Worm (Caenorhabditis elegans) whole organism, young adult: ENCODE data around the gene fbxa-64.

Experiments
- F57A8.1 ChIP-seq: fragments of 200-800 bp; sonication (Bioruptor generic); optimal IDR thresholded peaks from 2 replicates; lab custom pipeline; 2018; ENCODE audit warnings: mild to moderate bottlenecking, missing genetic modification characterization, moderate library complexity, missing compliant biosample characterization
- ama-1 ChIP-seq, 3 experiments: fragments of 150-350 bp in 1 of 3; sonication (generic microtip) in 2 of 3; optimal IDR thresholded peaks; 2 replicates each; lab custom pipeline; 2014 to 2018; ENCODE audit warnings: missing biosample characterization in 2 of 3, missing genetic modification characterization in 2 of 3, missing genetic modification reagents in 2 of 3
- lin-26 ChIP-seq: fragments of 200-800 bp; sonication (Bioruptor generic); IDR thresholded peaks from 2 replicates; pipeline ENCODE4 v1.3.6; 2022; ENCODE audit warnings: missing genetic modification reagents, missing genetic modification characterization, missing compliant biosample characterization
- nhr-80 ChIP-seq: sonication (generic microtip); optimal IDR thresholded peaks from 2 replicates; lab custom pipeline; 2016; ENCODE audit warnings: missing genetic modification characterization, missing compliant biosample characterization
- snpc-4 ChIP-seq, 5 experiments: fragments of 150-350 bp in 1 of 5; sonication (generic microtip) in 4 of 5; optimal IDR thresholded peaks; 2 replicates each; lab custom pipeline; 2014 to 2018; ENCODE audit warnings: missing genetic modification characterization in 5 of 5, missing biosample characterization in 3 of 5, antibody characterized with exemption in 2 of 5, mild to moderate bottlenecking in 2 of 5, missing compliant biosample characterization in 2 of 5, missing genotype in 2 of 5, moderate library complexity in 2 of 5, missing genetic modification reagents in 1 of 5

ce11 chrV:3256051-3256450 lies 21.9 kb downstream of the fbxa-64 start, which contains the start of gene srt-63:
- TF ChIP-seq lin-26 (GFP tag; lab: Robert Waterston, UW) (no peak), ama-1 (optimal IDR thresholded peaks at IDR 0.05; lab: Kevin White, UChicago) (no peak), ama-1 (GFP tag; optimal IDR thresholded peaks at IDR 0.05; lab: Kevin White, UChicago) (no peak), nhr-80 (tag; lab: Kevin White, UChicago) (no peak), snpc-4 (GFP tag; optimal IDR thresholded peaks at IDR 0.05; lab: Kevin White, UChicago) (no peak), snpc-4 (tag; optimal IDR thresholded peaks at IDR 0.05; lab: Kevin White, UChicago) (no peak), F57A8.1 (GFP tag; lab: Kevin White, UChicago) (no peak)
